Worm (Caenorhabditis elegans) whole organism, L4 larva: ENCODE data around the gene K02F6.7.
A peak's percentile ranks its signal among the peaks of the same experiment; 100 is the strongest.
"Not testable (repeated sequence)": the region's sequence is repeated elsewhere in the genome, so short reads cannot be mapped to it uniquely, and the experiment has no call there.

Experiments used
- F26F4.8 ChIP-seq: fragments of 200-800 bp; sonication (Bioruptor generic); conservative IDR thresholded peaks from 2 replicates; pipeline ENCODE4 v1.3.6; 2022; ENCODE audit warnings: missing genetic modification characterization, missing compliant biosample characterization
- R02D3.7 ChIP-seq: fragments of 150-350 bp; sonication (generic microtip); optimal IDR thresholded peaks from 3 replicates; lab custom pipeline; 2014; ENCODE audit warnings: missing biosample characterization, missing genetic modification characterization
- T20F7.1 ChIP-seq: fragments of 200-800 bp; sonication (Bioruptor generic); optimal IDR thresholded peaks from 2 replicates; lab custom pipeline; 2018; ENCODE audit warnings: mild to moderate bottlenecking, missing genetic modification characterization, missing compliant biosample characterization
- T26A8.4 ChIP-seq: fragments of 200-800 bp; sonication (Bioruptor generic); IDR thresholded peaks from 2 replicates; pipeline ENCODE4 v1.3.6; 2022; ENCODE audit warnings: missing genetic modification characterization, missing compliant biosample characterization
- Y105C5A.15 ChIP-seq: fragments of 200-800 bp; sonication (Bioruptor generic); IDR thresholded peaks from 2 replicates; pipeline ENCODE4 v1.3.6; 2022; ENCODE audit warnings: missing genetic modification characterization, missing compliant biosample characterization
- Y75B8A.6 ChIP-seq: fragments of 200-800 bp; sonication (Bioruptor generic); IDR thresholded peaks from 2 replicates; pipeline ENCODE4 v1.3.6; 2022; ENCODE audit warnings: missing genetic modification reagents, missing genetic modification characterization, missing compliant biosample characterization
- ZK337.2 ChIP-seq: fragments of 200-800 bp; sonication (Bioruptor generic); IDR thresholded peaks from 2 replicates; pipeline ENCODE4 v1.3.6; 2022; ENCODE audit warnings: missing genetic modification reagents, missing genetic modification characterization, missing compliant biosample characterization
- aha-1 ChIP-seq: fragments of 150-350 bp; peaks from one replicate; lab custom pipeline; 2014; ENCODE audit warnings: missing biosample characterization, missing genetic modification characterization
- arid-1 ChIP-seq: fragments of 200-800 bp; sonication (Bioruptor generic); conservative IDR thresholded peaks from 2 replicates; pipeline ENCODE4 v1.3.6; 2022; ENCODE audit warnings: missing genetic modification reagents, missing genetic modification characterization, missing compliant biosample characterization
- ceh-82 ChIP-seq: sonication (generic microtip); optimal IDR thresholded peaks from 2 replicates; lab custom pipeline; 2017; ENCODE audit warnings: missing biosample characterization, missing genetic modification characterization
- ctbp-1 ChIP-seq: fragments of 200-800 bp; sonication (Bioruptor generic); IDR thresholded peaks from 2 replicates; pipeline ENCODE4 v1.3.6; 2022; ENCODE audit warnings: missing genetic modification reagents, missing genetic modification characterization, missing compliant biosample characterization
- daf-16 ChIP-seq, 3 experiments: sonication (generic microtip); optimal IDR thresholded peaks; 2 replicates each; lab custom pipeline; 2016 to 2017; ENCODE audit warnings: missing genetic modification characterization in 3 of 3, missing genetic modification reagents in 3 of 3, mild to moderate bottlenecking in 2 of 3, missing compliant biosample characterization in 2 of 3, missing biosample characterization in 1 of 3, moderate library complexity in 1 of 3
- dmd-6 ChIP-seq: fragments of 200-800 bp; sonication (Bioruptor generic); IDR thresholded peaks from 2 replicates; pipeline ENCODE4 v1.3.6; 2022; ENCODE audit warnings: missing genetic modification reagents, missing genetic modification characterization, missing compliant biosample characterization
- dmd-9 ChIP-seq: fragments of 200-800 bp; sonication (Bioruptor generic); IDR thresholded peaks from 2 replicates; pipeline ENCODE4 v1.3.6; 2022; ENCODE audit warnings: missing genetic modification reagents, missing genetic modification characterization, missing compliant biosample characterization
- duxl-1 ChIP-seq: sonication (generic microtip); optimal IDR thresholded peaks from 2 replicates; lab custom pipeline; 2016; ENCODE audit warnings: mild to moderate bottlenecking, missing genetic modification characterization, moderate library complexity, missing compliant biosample characterization; ENCODE audit not compliant: poor library complexity
- egl-27 ChIP-seq: sonication (generic microtip); optimal IDR thresholded peaks from 3 replicates; lab custom pipeline; 2017; ENCODE audit warnings: missing biosample characterization, missing genetic modification reagents, missing genetic modification characterization
- egl-43 ChIP-seq: fragments of 200-800 bp; sonication (Bioruptor generic); IDR thresholded peaks from 2 replicates; pipeline ENCODE4 v1.3.6; 2022; ENCODE audit warnings: missing genetic modification reagents, missing genetic modification characterization, missing compliant biosample characterization
- fos-1 ChIP-seq: fragments of 150-350 bp; optimal IDR thresholded peaks from 2 replicates; lab custom pipeline; 2014; ENCODE audit warnings: missing biosample characterization, missing genetic modification characterization
- hif-1 ChIP-seq, 2 experiments: sonication (generic microtip); optimal IDR thresholded peaks; 2 replicates each; lab custom pipeline; 2016 to 2017; ENCODE audit warnings: missing compliant biosample characterization in 2 of 2, missing genetic modification characterization in 2 of 2, missing genetic modification reagents in 2 of 2, missing genotype in 2 of 2, mild to moderate bottlenecking in 1 of 2
- hlh-30 ChIP-seq: sonication (generic microtip); optimal IDR thresholded peaks from 2 replicates; lab custom pipeline; 2017; ENCODE audit warnings: antibody characterized with exemption, mild to moderate bottlenecking, missing genetic modification characterization, missing compliant biosample characterization; ENCODE audit not compliant: insufficient read depth
- jun-1 ChIP-seq: fragments of 150-350 bp; optimal IDR thresholded peaks from 2 replicates; lab custom pipeline; 2014; ENCODE audit warnings: missing biosample characterization, missing genetic modification reagents, missing genetic modification characterization
- lin-1 ChIP-seq: fragments of 200-800 bp; sonication (Bioruptor generic); IDR thresholded peaks from 2 replicates; pipeline ENCODE4 v1.3.6; 2022; ENCODE audit warnings: missing genetic modification reagents, missing genetic modification characterization, missing compliant biosample characterization
- lin-29 ChIP-seq: fragments of 200-800 bp; sonication (Bioruptor generic); IDR thresholded peaks from 2 replicates; pipeline ENCODE4 v1.3.6; 2022; ENCODE audit warnings: missing genetic modification reagents, missing genetic modification characterization, missing compliant biosample characterization
- lin-38 ChIP-seq: fragments of 200-800 bp; sonication (Bioruptor generic); IDR thresholded peaks from 2 replicates; pipeline ENCODE4 v1.3.6; 2022; ENCODE audit warnings: missing genetic modification reagents, missing genetic modification characterization, missing compliant biosample characterization
- mdl-1 ChIP-seq, 2 experiments: fragments of 150-350 bp in 1 of 2; sonication (generic microtip) in 1 of 2; optimal IDR thresholded peaks; 2 replicates each; lab custom pipeline; 2014 to 2017; ENCODE audit warnings: missing biosample characterization in 2 of 2, missing genetic modification characterization in 2 of 2
- nhr-102 ChIP-seq: sonication (generic microtip); optimal IDR thresholded peaks from 2 replicates; lab custom pipeline; 2016; ENCODE audit warnings: mild to moderate bottlenecking, missing genetic modification characterization, moderate library complexity, missing compliant biosample characterization
- nhr-25 ChIP-seq: sonication (generic microtip); optimal IDR thresholded peaks from 2 replicates; lab custom pipeline; 2017; ENCODE audit warnings: missing genetic modification characterization, mild to moderate bottlenecking, missing compliant biosample characterization, antibody characterized with exemption, moderate library complexity, borderline replicate concordance; ENCODE audit not compliant: insufficient read depth
- php-3 ChIP-seq: fragments of 200-800 bp; sonication (Bioruptor generic); IDR thresholded peaks from 2 replicates; pipeline ENCODE4 v1.3.6; 2022; ENCODE audit warnings: missing genetic modification reagents, missing genetic modification characterization, missing compliant biosample characterization
- sdz-12 ChIP-seq: fragments of 200-800 bp; sonication (Bioruptor generic); optimal IDR thresholded peaks from 2 replicates; lab custom pipeline; 2018; ENCODE audit warnings: mild to moderate bottlenecking, missing genetic modification characterization, missing compliant biosample characterization
- set-16 ChIP-seq: fragments of 200-800 bp; sonication (Bioruptor generic); IDR thresholded peaks from 2 replicates; pipeline ENCODE4 v1.3.6; 2022; ENCODE audit warnings: missing genetic modification reagents, missing genetic modification characterization, missing compliant biosample characterization
- spr-1 ChIP-seq: sonication (generic microtip); optimal IDR thresholded peaks from 2 replicates; lab custom pipeline; 2016; ENCODE audit warnings: mild to moderate bottlenecking, missing genetic modification characterization, missing compliant biosample characterization
- tag-97 ChIP-seq: fragments of 200-800 bp; sonication (Bioruptor generic); IDR thresholded peaks from 2 replicates; pipeline ENCODE4 v1.3.6; 2022; ENCODE audit warnings: missing genetic modification characterization, missing compliant biosample characterization
- unc-62 ChIP-seq, 3 experiments: fragments of 150-350 bp in 1 of 3; sonication (generic microtip); optimal IDR thresholded peaks in 2 of 3; peaks in 1 of 3; 1 replicate in 1 of 3; 2 replicates in 2 of 3; lab custom pipeline; 2014 to 2017; ENCODE audit warnings: missing biosample characterization in 3 of 3, missing genetic modification characterization in 3 of 3, missing genetic modification reagents in 3 of 3, missing genotype in 1 of 3
- vab-7 ChIP-seq: fragments of 200-800 bp; sonication (Bioruptor generic); IDR thresholded peaks from 2 replicates; pipeline ENCODE4 v1.3.6; 2022; ENCODE audit warnings: missing genetic modification reagents, missing genetic modification characterization, missing compliant biosample characterization
- zip-11 ChIP-seq: fragments of 200-800 bp; sonication (Bioruptor generic); IDR thresholded peaks from 2 replicates; pipeline ENCODE4 v1.3.6; 2022; ENCODE audit warnings: missing genetic modification characterization, missing compliant biosample characterization

The K02F6.7 gene

DNA sequence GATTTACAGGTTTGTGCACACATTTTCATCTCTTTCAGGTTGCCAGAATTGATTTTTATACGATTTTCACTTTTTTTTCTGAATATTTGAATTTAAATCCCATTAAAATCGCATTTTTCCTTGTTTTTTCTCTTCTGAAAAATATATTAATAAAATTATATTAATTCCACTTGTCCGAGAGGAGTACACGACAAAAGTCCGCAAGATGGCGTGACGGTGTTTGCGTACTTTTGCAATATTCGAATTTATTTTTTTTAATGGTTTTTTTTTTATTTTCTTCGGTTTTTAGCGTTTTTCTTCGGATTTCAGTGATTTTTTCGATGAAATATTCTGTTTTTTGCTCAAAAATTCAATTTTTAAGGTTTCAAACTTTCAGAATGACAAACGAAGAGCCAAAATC lies 27.2 kb upstream of the K02F6.7 start, which contains the start of gene usp-39 (continued):
- TF ChIP-seq tag-97 (no peak), ceh-82 (tag; lab: Kevin White, UChicago) (no peak), egl-27 (tag; lab: Kevin White, UChicago) (no peak), R02D3.7 (tag; lab: Kevin White, UChicago) (no peak), sdz-12 (GFP tag; lab: Kevin White, UChicago) (no peak), zip-11 (GFP tag; lab: Robert Waterston, UW) (no peak)

DNA sequence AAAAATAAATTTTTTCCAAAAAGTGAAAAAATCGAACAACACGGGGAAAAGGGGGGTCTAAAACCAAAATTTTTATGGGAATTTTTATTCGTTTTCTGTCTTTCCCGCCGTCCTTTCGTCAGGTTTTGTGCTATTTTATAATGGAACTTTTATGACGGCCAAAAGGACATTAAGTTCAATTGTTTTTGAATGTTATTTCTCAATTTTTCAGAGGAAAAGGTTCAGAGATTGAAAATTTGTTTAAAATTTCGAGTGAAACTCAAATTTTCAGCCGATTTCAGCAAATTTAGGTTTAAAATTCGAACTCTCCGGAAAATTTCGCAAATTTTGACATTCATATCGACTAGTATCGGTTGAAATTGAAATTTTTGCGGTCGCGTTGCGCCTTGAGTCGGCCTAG lies 26.3 kb upstream of the K02F6.7 start, which contains the start of gene nep-18:
TSS of gene nep-18 (minus strand) at position 101 of the 400 bp plus-strand sequence.
- no peak for TF ChIP-seq duxl-1 (tag; lab: Kevin White, UChicago)
- TF ChIP-seq hif-1 (tag; optimal IDR thresholded peaks at IDR 0.05; lab: Kevin White, UChicago) = no peak
- TF ChIP-seq Y75B8A.6 (GFP tag; lab: Robert Waterston, UW) = no peak
- TF ChIP-seq lin-29 (GFP tag; lab: Robert Waterston, UW) = no peak
- no peak for TF ChIP-seq fos-1
- TF ChIP-seq jun-1 (tag; lab: Kevin White, UChicago) = no peak
- no peak for TF ChIP-seq nhr-102
- no peak for TF ChIP-seq T26A8.4
- TF ChIP-seq spr-1 = no peak
- no peak for TF ChIP-seq lin-38 (GFP tag; lab: Robert Waterston, UW)
- TF ChIP-seq lin-1 (GFP tag; lab: Robert Waterston, UW) = no peak
- TF ChIP-seq dmd-9 (GFP tag; lab: Robert Waterston, UW) = no peak
- no peak for TF ChIP-seq hlh-30 (tag; lab: Kevin White, UChicago)
- TF ChIP-seq dmd-6 (GFP tag; lab: Robert Waterston, UW) = no peak
- TF ChIP-seq nhr-25 (tag; lab: Kevin White, UChicago) = no peak
- no peak for TF ChIP-seq ZK337.2 (GFP tag; lab: Robert Waterston, UW)
- no peak for TF ChIP-seq T20F7.1 (GFP tag; lab: Kevin White, UChicago)
- TF ChIP-seq F26F4.8 (GFP tag; lab: Robert Waterston, UW) = no peak
- no peak for TF ChIP-seq Y105C5A.15
- TF ChIP-seq php-3 (GFP tag; lab: Robert Waterston, UW) = no peak

ce11 chrII:2556388-2556787 lies 18.7 kb upstream of the K02F6.7 start:
- TF ChIP-seq egl-43 (peak; percentile 38; the same call in 1 of the 2 replicates), set-16 (peak; percentile 97), php-3 (GFP tag; lab: Robert Waterston, UW) (0 out of 2 replicates have a peak, but pooled peaks have one; percentile 15), ctbp-1 (GFP tag; lab: Robert Waterston, UW) (0 out of 2 replicates have a peak, but pooled peaks have one; percentile 8)

DNA sequence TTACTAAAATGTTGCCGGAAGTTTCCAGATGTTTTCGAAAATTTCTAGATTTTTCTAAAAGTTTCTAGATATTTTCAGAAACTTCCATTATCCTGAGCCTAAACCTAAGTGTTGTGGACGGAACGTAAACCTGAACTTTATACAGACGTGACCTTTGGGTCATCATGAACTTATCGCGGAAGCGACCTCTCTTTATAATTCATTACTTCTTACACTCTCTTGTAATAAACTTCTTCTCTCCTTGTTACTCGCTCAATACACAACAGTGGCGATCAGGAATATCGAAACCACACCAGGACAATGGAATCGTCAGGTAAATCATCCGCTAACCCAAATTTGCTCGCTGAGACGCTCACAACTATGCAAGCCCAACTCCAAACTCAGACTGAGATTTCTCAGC lies 16.0 kb upstream of the K02F6.7 start, which contains the start of gene K02F6.1:
TSS of gene K02F6.1 (plus strand) at position 301 of the 400 bp plus-strand sequence.
- TF ChIP-seq arid-1 (GFP tag; lab: Robert Waterston, UW); vab-7 (GFP tag; lab: Robert Waterston, UW); mdl-1 (tag; optimal IDR thresholded peaks at IDR 0.05; lab: Kevin White, UChicago): not testable (repeated sequence)

DNA sequence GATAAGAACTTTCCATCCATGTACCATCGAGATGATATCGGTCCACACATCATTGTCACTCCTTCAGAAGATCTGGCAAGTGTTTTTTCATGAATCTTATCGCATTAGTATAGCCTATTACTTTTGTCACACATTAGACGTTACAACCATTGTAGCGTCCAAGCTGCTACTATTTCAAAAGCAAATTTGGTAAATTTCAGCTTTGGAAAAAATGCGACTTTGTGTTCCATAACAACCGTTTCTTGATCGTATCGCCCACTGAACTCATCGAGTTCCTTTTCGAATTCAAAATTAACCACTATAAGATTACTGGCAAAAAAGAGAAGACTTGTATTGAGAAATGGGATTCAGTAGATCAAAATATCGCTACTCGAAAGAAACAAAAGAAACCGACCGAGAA lies 15.4 kb upstream of the K02F6.7 start:
- TF ChIP-seq daf-16 (GFP tag; optimal IDR thresholded peaks at IDR 0.05; lab: Kevin White, UChicago) = no peak
- no peak for TF ChIP-seq daf-16 (tag; optimal IDR thresholded peaks at IDR 0.05; lab: Kevin White, UChicago)
- TF ChIP-seq unc-62 (GFP tag; optimal IDR thresholded peaks at IDR 0.05 in 1 of 2; lab: Kevin White, UChicago) = peak in 1 of 2 experiments; percentile 90
- TF ChIP-seq unc-62 (tag; optimal IDR thresholded peaks at IDR 0.05; lab: Kevin White, UChicago) = no peak
- peak; percentile 35 for TF ChIP-seq aha-1 (tag; lab: Kevin White, UChicago)
